Worm (Caenorhabditis elegans) whole organism, early embryonic: ENCODE data around the gene C05E7.3.

Source experiments
- ama-1 ChIP-seq: fragments of 150-350 bp; optimal IDR thresholded peaks from 2 replicates; lab custom pipeline; 2014
- ceh-36 ChIP-seq: sonication (generic microtip); optimal IDR thresholded peaks from 2 replicates; lab custom pipeline; 2016; ENCODE audit warnings: missing genetic modification characterization, inconsistent platforms, missing compliant biosample characterization
- flt-1 ChIP-seq: fragments of 200-800 bp; sonication (Bioruptor generic); IDR thresholded peaks from 2 replicates; pipeline ENCODE4 v1.3.6; 2022; ENCODE audit warnings: missing genetic modification characterization, missing compliant biosample characterization
- hmg-4 ChIP-seq: fragments of 200-800 bp; sonication (Bioruptor generic); optimal IDR thresholded peaks from 2 replicates; lab custom pipeline; 2018; ENCODE audit warnings: mild to moderate bottlenecking, missing genetic modification characterization, missing compliant biosample characterization
- tbx-37 ChIP-seq: fragments of 200-800 bp; sonication (Bioruptor generic); conservative IDR thresholded peaks from 2 replicates; pipeline ENCODE4 v1.3.6; 2022; ENCODE audit warnings: missing genetic modification reagents, missing genetic modification characterization, missing compliant biosample characterization

DNA sequence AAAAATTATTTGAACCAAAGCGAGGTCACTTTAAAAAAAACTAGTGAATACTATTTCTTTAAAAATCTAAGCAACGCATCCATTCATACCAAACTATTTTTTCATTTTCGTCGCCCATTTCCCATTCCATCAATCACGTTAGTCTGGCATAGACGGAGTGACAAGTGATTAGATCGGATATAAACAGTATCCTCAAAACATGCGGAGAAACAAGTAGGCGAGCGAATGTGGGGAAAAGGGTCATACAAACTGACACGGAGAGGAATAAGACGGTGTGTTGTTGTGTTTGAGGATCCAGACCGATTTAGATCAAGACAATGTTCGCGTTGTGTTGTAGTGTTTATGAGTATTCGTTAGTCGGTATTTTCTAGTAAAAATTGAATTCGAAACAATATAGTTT lies 34.0 kb downstream of the C05E7.3 start:
- no peak for TF ChIP-seq ama-1 (lab: Kevin White, UChicago)
- no peak for TF ChIP-seq tbx-37 (GFP tag; lab: Robert Waterston, UW)
- no peak for TF ChIP-seq ceh-36
- TF ChIP-seq hmg-4 (GFP tag; lab: Kevin White, UChicago) = no peak
- TF ChIP-seq flt-1 (GFP tag; lab: Robert Waterston, UW) = no peak
